Fruit fly (Drosophila melanogaster) whole organism, embryonic: ENCODE results near the gene bor.

ENCODE experiments used
- Asciz ChIP-seq: fragments of 200-800 bp; sonication (Bioruptor generic); optimal IDR thresholded peaks from 2 replicates; lab custom pipeline; 2017; ENCODE audit warnings: missing biosample characterization, mild to moderate bottlenecking, missing genetic modification characterization, missing genetic modification reagents
- Bgb ChIP-seq: fragments of 200-800 bp; sonication (Bioruptor generic); IDR thresholded peaks from 2 replicates; pipeline ENCODE4 v1.3.6; 2022; ENCODE audit warnings: missing biosample characterization, missing genetic modification characterization; ENCODE audit not compliant: partially characterized antibody
- Blimp-1 ChIP-seq: fragments of 200-800 bp; sonication (Bioruptor generic); optimal IDR thresholded peaks from 3 replicates; lab custom pipeline; 2018; ENCODE audit warnings: missing biosample characterization, missing genetic modification characterization, mild to moderate bottlenecking, moderate library complexity, missing genetic modification reagents
- CG11504 ChIP-seq: fragments of 200-800 bp; sonication (Bioruptor generic); optimal IDR thresholded peaks from 3 replicates; lab custom pipeline; 2019; ENCODE audit warnings: missing biosample characterization, mild to moderate bottlenecking, missing genetic modification characterization, moderate library complexity
- CG12942 ChIP-seq: fragments of 200-800 bp; sonication (Bioruptor generic); optimal IDR thresholded peaks from 3 replicates; lab custom pipeline; 2016; ENCODE audit warnings: missing biosample characterization, missing genetic modification characterization
- CG14667 ChIP-seq: fragments of 200-800 bp; sonication (Bioruptor generic); IDR thresholded peaks from 2 replicates; pipeline ENCODE4 v1.3.6; 2022; ENCODE audit warnings: missing biosample characterization, missing genetic modification characterization
- CG16863 ChIP-seq: fragments of 200-800 bp; sonication (Bioruptor generic); optimal IDR thresholded peaks from 3 replicates; lab custom pipeline; 2016; ENCODE audit warnings: missing biosample characterization, missing genetic modification characterization
- CG18764 ChIP-seq: fragments of 200-800 bp; sonication (Bioruptor generic); optimal IDR thresholded peaks from 3 replicates; lab custom pipeline; 2016; ENCODE audit warnings: missing biosample characterization, missing genetic modification characterization
- CG2875 ChIP-seq: fragments of 200-800 bp; sonication (Bioruptor generic); optimal IDR thresholded peaks from 2 replicates; lab custom pipeline; 2017; ENCODE audit warnings: missing biosample characterization, mild to moderate bottlenecking, missing genetic modification characterization, missing genetic modification reagents
- CG30431 ChIP-seq: fragments of 200-800 bp; sonication (Bioruptor generic); optimal IDR thresholded peaks from 2 replicates; lab custom pipeline; 2017; ENCODE audit warnings: missing biosample characterization, missing genetic modification characterization
- CG33213 ChIP-seq: fragments of 200-800 bp; sonication (Bioruptor generic); optimal IDR thresholded peaks from 3 replicates; lab custom pipeline; 2016; ENCODE audit warnings: missing biosample characterization, missing genetic modification characterization
- CG43689 ChIP-seq: fragments of 200-800 bp; sonication (Bioruptor generic); IDR thresholded peaks from 2 replicates; pipeline ENCODE4 v1.3.6; 2022; ENCODE audit warnings: missing biosample characterization, missing genetic modification characterization
- CG5180 ChIP-seq: fragments of 200-800 bp; sonication (Bioruptor generic); optimal IDR thresholded peaks from 3 replicates; lab custom pipeline; 2017; ENCODE audit warnings: missing biosample characterization, missing genetic modification characterization, mild to moderate bottlenecking, moderate library complexity, missing genetic modification reagents
- CG6254 ChIP-seq: fragments of 200-800 bp; sonication (Bioruptor generic); optimal IDR thresholded peaks from 3 replicates; lab custom pipeline; 2017; ENCODE audit warnings: mild to moderate bottlenecking, missing biosample characterization, missing genetic modification reagents, missing genetic modification characterization
- CG7963 ChIP-seq: fragments of 200-800 bp; sonication (Bioruptor generic); IDR thresholded peaks from 3 replicates; pipeline ENCODE4 v1.3.6; 2022; ENCODE audit warnings: missing biosample characterization, missing genetic modification characterization; ENCODE audit not compliant: partially characterized antibody
- CG8924 ChIP-seq: fragments of 200-800 bp; optimal IDR thresholded peaks from 3 replicates; lab custom pipeline; 2019; ENCODE audit warnings: missing biosample characterization, mild to moderate bottlenecking, missing genetic modification characterization, moderate library complexity
- CG9797 ChIP-seq: fragments of 200-800 bp; sonication (Bioruptor generic); optimal IDR thresholded peaks from 3 replicates; lab custom pipeline; 2018; ENCODE audit warnings: missing biosample characterization, mild to moderate bottlenecking, missing genetic modification characterization
- D19B ChIP-seq: fragments of 200-800 bp; sonication (Bioruptor generic); optimal IDR thresholded peaks from 2 replicates; lab custom pipeline; 2017; ENCODE audit warnings: missing biosample characterization, mild to moderate bottlenecking, missing genetic modification characterization
- Dbx ChIP-seq: fragments of 200-800 bp; sonication (Bioruptor generic); IDR thresholded peaks from 3 replicates; pipeline ENCODE4 v1.3.6; 2022; ENCODE audit warnings: missing biosample characterization, missing genetic modification characterization
- Ets65A ChIP-seq: fragments of 200-800 bp; sonication (Bioruptor generic); peaks from one replicate; lab custom pipeline; 2016; ENCODE audit warnings: missing biosample characterization, missing genetic modification characterization
- Fer3 ChIP-seq: fragments of 200-800 bp; sonication (Bioruptor generic); optimal IDR thresholded peaks from 2 replicates; lab custom pipeline; 2018; ENCODE audit warnings: missing biosample characterization, mild to moderate bottlenecking, missing genetic modification characterization, moderate library complexity
- HLH3B ChIP-seq: fragments of 200-800 bp; sonication (Bioruptor generic); IDR thresholded peaks from 2 replicates; pipeline ENCODE4 v1.3.6; 2022; ENCODE audit warnings: missing biosample characterization, missing genetic modification characterization
- HLH54F ChIP-seq: fragments of 200-800 bp; sonication (Bioruptor generic); optimal IDR thresholded peaks from 3 replicates; lab custom pipeline; 2016; ENCODE audit warnings: missing biosample characterization, missing genetic modification characterization
- MBD-R2 ChIP-seq: fragments of 200-800 bp; sonication (Bioruptor generic); IDR thresholded peaks from 2 replicates; pipeline ENCODE4 v1.3.6; 2022; ENCODE audit warnings: missing biosample characterization, missing genetic modification characterization
- Meics ChIP-seq: fragments of 200-800 bp; sonication (Bioruptor generic); optimal IDR thresholded peaks from 2 replicates; lab custom pipeline; 2017; ENCODE audit warnings: missing biosample characterization, mild to moderate bottlenecking, missing genetic modification characterization
- Nf-YA ChIP-seq: fragments of 200-800 bp; sonication (Bioruptor generic); IDR thresholded peaks from 2 replicates; pipeline ENCODE4 v1.3.6; 2022; ENCODE audit warnings: missing biosample characterization, missing genetic modification characterization
- Opbp ChIP-seq: fragments of 200-800 bp; sonication (Bioruptor generic); IDR thresholded peaks from 3 replicates; pipeline ENCODE4 v1.3.6; 2022; ENCODE audit warnings: missing biosample characterization, missing genetic modification characterization; ENCODE audit not compliant: partially characterized antibody
- Rfx ChIP-seq: fragments of 200-800 bp; sonication (Bioruptor generic); IDR thresholded peaks from 2 replicates; pipeline ENCODE4 v1.3.6; 2022; ENCODE audit warnings: missing biosample characterization, missing genetic modification characterization
- Scr ChIP-seq: fragments of 200-800 bp; sonication (Bioruptor generic); IDR thresholded peaks from 2 replicates; pipeline ENCODE4 v1.3.6; 2022; ENCODE audit warnings: missing biosample characterization, missing genetic modification characterization; ENCODE audit not compliant: partially characterized antibody
- Stat92E ChIP-seq, 3 experiments: fragments of >200 bp in 2 of 3; fragments of 200-800 bp in 1 of 3; sonication (Bioruptor generic) in 1 of 3; optimal IDR thresholded peaks; 2 replicates each; lab custom pipeline; 2017 to 2019; ENCODE audit warnings: missing biosample characterization in 3 of 3, missing genetic modification characterization in 3 of 3, mild to moderate bottlenecking in 1 of 3, moderate library complexity in 1 of 3
- Xbp1 ChIP-seq: fragments of 200-800 bp; sonication (Bioruptor generic); optimal IDR thresholded peaks from 3 replicates; lab custom pipeline; 2016; ENCODE audit warnings: missing biosample characterization, mild to moderate bottlenecking, missing genetic modification characterization
- cwo ChIP-seq: fragments of 200-800 bp; sonication (Bioruptor generic); optimal IDR thresholded peaks from 3 replicates; lab custom pipeline; 2017; ENCODE audit warnings: missing biosample characterization, missing genetic modification characterization, mild to moderate bottlenecking, moderate library complexity, missing genetic modification reagents
- disco-r ChIP-seq: fragments of 200-800 bp; sonication (Bioruptor generic); optimal IDR thresholded peaks from 2 replicates; lab custom pipeline; 2016; ENCODE audit warnings: missing biosample characterization, missing genetic modification characterization
- dmrt11E ChIP-seq: fragments of 200-800 bp; sonication (Bioruptor generic); optimal IDR thresholded peaks from 3 replicates; lab custom pipeline; 2018; ENCODE audit warnings: missing biosample characterization, mild to moderate bottlenecking, missing genetic modification characterization, moderate library complexity
- emc ChIP-seq: fragments of 200-800 bp; sonication (Bioruptor generic); optimal IDR thresholded peaks from 2 replicates; lab custom pipeline; 2016; ENCODE audit warnings: missing biosample characterization, missing genetic modification characterization
- esg ChIP-seq: fragments of 200-800 bp; sonication (Bioruptor generic); conservative IDR thresholded peaks from 2 replicates; pipeline ENCODE4 v1.3.6; 2022; ENCODE audit warnings: missing biosample characterization, missing genetic modification characterization
- ftz-f1 ChIP-seq: fragments of 200-800 bp; sonication (Bioruptor generic); optimal IDR thresholded peaks from 2 replicates; lab custom pipeline; 2016; ENCODE audit warnings: missing biosample characterization, missing genetic modification characterization
- hbn ChIP-seq: fragments of 200-800 bp; sonication (Bioruptor generic); IDR thresholded peaks from 2 replicates; pipeline ENCODE4 v1.3.6; 2022; ENCODE audit warnings: missing biosample characterization, missing genetic modification characterization; ENCODE audit not compliant: partially characterized antibody
- klu ChIP-seq: fragments of 200-800 bp; sonication (Bioruptor generic); IDR thresholded peaks from 2 replicates; pipeline ENCODE4 v1.3.6; 2022; ENCODE audit warnings: missing biosample characterization, missing genetic modification characterization
- lov ChIP-seq, 2 experiments: fragments of 200-800 bp in 1 of 2; fragments of >200 bp in 1 of 2; sonication (Bioruptor generic) in 1 of 2; IDR thresholded peaks in 1 of 2; optimal IDR thresholded peaks in 1 of 2; 2 replicates in 1 of 2; 3 replicates in 1 of 2; pipeline versions ENCODE4 v1.3.6 to Lab custom; 2017 to 2022; ENCODE audit warnings: missing biosample characterization in 1 of 2, missing genetic modification characterization in 1 of 2
- nom ChIP-seq: fragments of 200-800 bp; sonication (Bioruptor generic); optimal IDR thresholded peaks from 2 replicates; lab custom pipeline; 2017; ENCODE audit warnings: missing biosample characterization, missing genetic modification characterization, mild to moderate bottlenecking, moderate library complexity, missing genetic modification reagents
- slou ChIP-seq: fragments of 200-800 bp; sonication (Bioruptor generic); optimal IDR thresholded peaks from 3 replicates; lab custom pipeline; 2016; ENCODE audit warnings: missing biosample characterization, missing genetic modification characterization
- tgo ChIP-seq: fragments of 200-800 bp; sonication (Bioruptor generic); IDR thresholded peaks from 3 replicates; pipeline ENCODE4 v1.3.6; 2022; ENCODE audit warnings: missing biosample characterization, missing genetic modification characterization
- tio ChIP-seq: fragments of 200-800 bp; sonication (Bioruptor generic); optimal IDR thresholded peaks from 2 replicates; lab custom pipeline; 2017; ENCODE audit warnings: missing biosample characterization, missing genetic modification characterization, inconsistent platforms
- trh ChIP-seq: fragments of 200-800 bp; sonication (Bioruptor generic); optimal IDR thresholded peaks from 2 replicates; lab custom pipeline; 2016; ENCODE audit warnings: missing biosample characterization, missing genetic modification characterization

Gene bor

DNA sequence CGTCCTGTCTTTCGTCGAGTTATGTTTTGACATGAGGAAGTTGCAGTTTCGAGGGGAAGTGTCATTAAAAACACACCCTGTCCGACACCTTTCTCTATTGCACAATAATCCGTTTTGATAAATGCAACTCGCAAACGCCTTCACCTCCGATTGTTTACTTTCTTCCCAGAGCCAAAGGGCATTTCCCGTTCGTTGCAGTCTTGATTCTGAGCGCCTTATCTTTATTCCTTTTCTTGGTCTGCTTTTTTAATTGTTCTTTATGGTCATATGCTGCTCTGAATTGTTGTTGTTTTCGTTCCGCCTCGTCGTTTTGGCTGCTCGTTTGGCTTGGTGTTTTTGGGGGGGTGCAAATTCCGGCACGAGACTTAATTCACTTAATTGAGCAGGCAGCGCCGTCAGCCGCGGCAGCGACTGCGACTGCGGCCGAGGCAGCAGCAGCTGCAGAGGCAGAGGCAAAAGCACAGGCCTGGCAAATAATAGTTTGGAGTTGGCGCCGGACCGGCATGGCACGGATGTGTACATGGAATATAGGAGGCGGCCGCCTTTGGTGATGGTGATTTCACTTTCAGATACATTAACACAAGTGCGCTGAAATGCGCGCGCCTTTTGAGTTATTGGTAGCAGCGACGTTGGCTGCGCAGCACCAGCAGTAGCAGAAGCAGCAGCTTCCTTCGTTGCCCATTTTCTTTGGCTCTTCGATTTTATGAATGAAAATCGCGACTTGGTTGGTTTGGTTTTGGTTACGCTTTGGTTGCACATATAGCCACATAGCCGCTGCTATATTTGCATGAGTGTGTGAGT lies 18.4 kb downstream of the bor start (continued):
- TF ChIP-seq klu (GFP tag; lab: Robert Waterston, UW) (no peak), ftz-f1 (no peak), tgo (GFP tag; lab: Robert Waterston, UW) (no peak), Bgb (GFP tag; lab: Robert Waterston, UW) (peak; percentile 29; the same call in 1 of the 2 replicates), CG43689 (GFP tag; lab: Robert Waterston, UW) (no peak), Xbp1 (GFP tag; lab: Kevin White, UChicago) (no peak), Dbx (GFP tag; lab: Robert Waterston, UW) (0 out of 3 replicates have a peak, but pooled peaks have one; percentile 29), Opbp (GFP tag; lab: Robert Waterston, UW) (no peak), CG33213 (GFP tag; lab: Kevin White, UChicago) (no peak)

DNA sequence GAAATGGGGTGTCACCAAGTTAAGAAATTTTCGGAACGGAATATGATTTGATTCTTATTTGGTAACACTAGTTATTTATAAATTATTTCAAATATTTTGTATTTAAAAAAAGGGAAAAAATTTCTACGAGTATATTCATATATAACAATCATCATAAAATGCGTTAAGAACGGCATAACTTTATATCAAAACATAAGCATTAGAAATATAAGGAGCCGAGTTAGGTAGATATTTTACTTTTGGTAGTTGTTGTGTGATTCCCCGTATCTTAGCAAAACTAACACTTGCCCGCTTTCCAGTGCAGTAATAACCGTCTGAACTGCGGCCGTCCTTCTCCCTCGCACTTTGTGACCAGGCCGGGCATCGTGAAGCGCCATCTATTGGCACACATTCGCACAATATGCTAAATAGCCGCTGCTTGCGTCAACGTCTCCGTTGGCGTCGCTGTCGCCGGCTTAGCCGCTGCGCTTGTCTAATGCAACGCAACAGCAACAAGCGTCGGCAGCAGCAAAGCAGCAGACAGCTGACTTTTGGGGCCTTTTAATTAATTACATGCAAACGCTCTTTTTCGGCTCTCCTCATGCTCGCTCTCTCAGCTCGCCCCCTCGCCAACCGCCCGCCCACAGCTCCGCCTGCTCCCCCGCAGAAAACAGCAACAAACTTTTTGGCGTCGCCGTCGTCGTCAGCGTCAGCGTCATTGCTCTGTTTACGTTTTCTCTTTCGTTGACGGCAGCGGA lies 19.5 kb downstream of the bor start:
- no peak for TF ChIP-seq MBD-R2
- no peak for TF ChIP-seq esg (GFP tag; lab: Robert Waterston, UW)
- TF ChIP-seq D19B (GFP tag; lab: Kevin White, UChicago) = no peak
- no peak for TF ChIP-seq hbn
- no peak for TF ChIP-seq CG14667 (GFP tag; lab: Robert Waterston, UW)
- TF ChIP-seq Blimp-1 (GFP tag; lab: Kevin White, UChicago) = peak; percentile 51
- peak; percentile 14 for TF ChIP-seq cwo (GFP tag; lab: Kevin White, UChicago)
- no peak for TF ChIP-seq CG18764 (GFP tag; lab: Kevin White, UChicago)
- no peak for TF ChIP-seq CG6254 (GFP tag; lab: Kevin White, UChicago)
- TF ChIP-seq CG30431 (GFP tag; lab: Kevin White, UChicago) = no peak
- no peak for TF ChIP-seq Asciz
- TF ChIP-seq HLH54F (GFP tag; lab: Kevin White, UChicago) = no peak
- no peak for TF ChIP-seq Stat92E (GFP tag; optimal IDR thresholded peaks at IDR 0.05; lab: Kevin White, UChicago)
- no peak for TF ChIP-seq CG12942 (GFP tag; lab: Kevin White, UChicago)
- no peak for TF ChIP-seq CG2875 (GFP tag; lab: Kevin White, UChicago)
- no peak for TF ChIP-seq CG16863 (GFP tag; lab: Kevin White, UChicago)
- 0 out of 3 replicates have a peak, but pooled peaks have one; percentile 15 for TF ChIP-seq CG7963 (GFP tag; lab: Robert Waterston, UW)
- no peak for TF ChIP-seq disco-r (GFP tag; lab: Kevin White, UChicago)
- no peak for TF ChIP-seq tio
- no peak for TF ChIP-seq slou
- no peak for TF ChIP-seq tgo (GFP tag; lab: Robert Waterston, UW)
- no peak for TF ChIP-seq lov (optimal IDR thresholded peaks at IDR 0.05; lab: Kevin White, UChicago)
- TF ChIP-seq lov (GFP tag; IDR thresholded peaks at IDR 0.05; lab: Robert Waterston, UW) = no peak
- TF ChIP-seq Fer3 (tag; lab: Kevin White, UChicago) = no peak
- peak; percentile 25 for TF ChIP-seq Ets65A
- no peak for TF ChIP-seq dmrt11E
- no peak for TF ChIP-seq HLH3B (GFP tag; lab: Robert Waterston, UW)
- no peak for TF ChIP-seq trh (GFP tag; lab: Kevin White, UChicago)
- no peak for TF ChIP-seq CG11504 (tag; lab: Kevin White, UChicago)
- no peak for TF ChIP-seq Nf-YA
- no peak for TF ChIP-seq nom (GFP tag; lab: Kevin White, UChicago)
- no peak for TF ChIP-seq Opbp (GFP tag; lab: Robert Waterston, UW)
- no peak for TF ChIP-seq CG8924 (tag; lab: Kevin White, UChicago)
- TF ChIP-seq CG5180 (GFP tag; lab: Kevin White, UChicago) = peak; percentile 28
- no peak for TF ChIP-seq emc (GFP tag; lab: Kevin White, UChicago)
- TF ChIP-seq Rfx (GFP tag; lab: Robert Waterston, UW) = no peak
- TF ChIP-seq CG9797 = no peak
- no peak for TF ChIP-seq Scr (GFP tag; lab: Robert Waterston, UW)
- TF ChIP-seq Meics (GFP tag; lab: Kevin White, UChicago) = peak; percentile 0
